Fruit fly (Drosophila melanogaster): ENCODE data around the gene CG43739.

Gene CG43739

DNA sequence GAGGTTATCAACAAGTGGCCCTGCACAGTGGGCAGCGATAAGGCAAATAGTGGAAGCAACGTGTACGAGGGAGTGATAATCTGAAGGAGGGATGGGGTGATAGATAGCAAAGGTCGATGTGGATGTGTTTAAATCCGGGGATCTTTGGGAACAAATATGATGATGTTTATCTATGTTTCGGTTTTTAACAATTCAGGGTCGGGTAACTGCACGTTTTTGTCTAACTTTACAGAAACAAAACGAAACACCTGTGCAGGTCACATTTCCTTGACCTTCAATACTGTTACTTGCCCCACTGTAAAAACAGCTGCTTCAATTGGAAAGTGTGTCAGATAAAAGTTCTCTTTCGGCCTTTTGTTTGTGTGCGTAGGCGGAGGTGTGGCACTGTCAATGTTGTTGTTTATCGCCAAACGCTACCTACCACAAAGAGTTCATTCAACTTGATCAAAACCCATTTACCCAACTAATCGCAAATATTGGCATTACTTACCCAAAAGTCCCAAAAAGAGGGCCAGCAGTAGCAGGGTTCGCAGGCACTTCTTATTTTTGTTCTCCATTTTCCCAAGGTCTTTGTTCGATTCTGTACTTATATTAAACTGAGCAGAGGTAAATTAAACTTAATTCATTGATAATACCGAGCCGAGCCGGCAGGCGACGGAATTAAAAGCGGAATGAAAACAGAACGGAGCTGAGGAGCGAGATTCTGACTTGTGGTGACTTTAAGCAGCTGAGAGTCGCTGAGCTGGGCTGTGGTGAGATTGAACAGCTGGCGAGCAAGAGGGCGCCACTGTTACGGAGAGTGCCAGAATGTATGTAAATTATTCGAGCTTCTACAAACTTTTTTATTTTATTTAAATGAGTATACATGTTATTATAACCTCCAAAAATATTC is 3.7 kb upstream of the CG43739 start, which contains the start of gene Mtp (continued):
- peak; percentile 58 for TF ChIP-seq CG8089 (GFP tag; optimal IDR thresholded peaks at IDR 0.05)
- no peak for TF ChIP-seq Sin3A (optimal IDR thresholded peaks at IDR 0.05)
- peak; percentile 77 for TF ChIP-seq CG8388 (GFP tag; optimal IDR thresholded peaks at IDR 0.05)
- no peak for TF ChIP-seq CG3838 (GFP tag; optimal IDR thresholded peaks at IDR 0.05)
- TF ChIP-seq rib (GFP tag; IDR thresholded peaks at IDR 0.05), result no peak
- TF ChIP-seq Atf3 (GFP tag; optimal IDR thresholded peaks at IDR 0.05), result peak; percentile 24
- TF ChIP-seq Atf6 (GFP tag; IDR thresholded peaks at IDR 0.05), result peak; percentile 57
- TF ChIP-seq pfk (GFP tag; optimal IDR thresholded peaks at IDR 0.05), result no peak
- TF ChIP-seq chm (GFP tag; IDR thresholded peaks at IDR 0.05), result peak; percentile 68
- TF ChIP-seq jigr1 (GFP tag; IDR thresholded peaks at IDR 0.05), result 0 out of 3 replicates have a peak, but pooled peaks have one; percentile 18
- peak; percentile 23 for TF ChIP-seq lbe (GFP tag; optimal IDR thresholded peaks at IDR 0.05)
- TF ChIP-seq CG12391 (tag; optimal IDR thresholded peaks at IDR 0.05), result peak; percentile 76
- TF ChIP-seq sisA (GFP tag; IDR thresholded peaks at IDR 0.05), result peak; percentile 67
- no peak for TF ChIP-seq CG31365 (tag; optimal IDR thresholded peaks at IDR 0.05)
- peak; percentile 44 for TF ChIP-seq CG6813 (GFP tag; optimal IDR thresholded peaks at IDR 0.05)
- TF ChIP-seq esg (GFP tag; conservative IDR thresholded peaks at IDR 0.05), result peak; percentile 69
- peak; percentile 65 for TF ChIP-seq CG34376 (GFP tag; optimal IDR thresholded peaks at IDR 0.05)
- peak; percentile 96 for TF ChIP-seq CTCF (GFP tag; optimal IDR thresholded peaks at IDR 0.05)
- TF ChIP-seq YL-1 (GFP tag; optimal IDR thresholded peaks at IDR 0.05), result peak; percentile 56
- TF ChIP-seq CG9437 (GFP tag; optimal IDR thresholded peaks at IDR 0.05), result peak; percentile 58
- peak; percentile 53 for TF ChIP-seq CG5245 (GFP tag; optimal IDR thresholded peaks at IDR 0.05)
- TF ChIP-seq Bgb (GFP tag; IDR thresholded peaks at IDR 0.05; ENCODE audit: partially characterized antibody), result no peak
- TF ChIP-seq gsb-n (tag; optimal IDR thresholded peaks at IDR 0.05), result peak; percentile 67
- peak; percentile 79 for TF ChIP-seq CG12104 (GFP tag; optimal IDR thresholded peaks at IDR 0.05)
- TF ChIP-seq tap (tag; optimal IDR thresholded peaks at IDR 0.05), result peak; percentile 52
- peak; percentile 37 for TF ChIP-seq CG2116 (GFP tag; optimal IDR thresholded peaks at IDR 0.05)
- peak; percentile 81 for TF ChIP-seq CG10979 (tag; optimal IDR thresholded peaks at IDR 0.05)
- TF ChIP-seq CG17829 (tag; optimal IDR thresholded peaks at IDR 0.05), result peak; percentile 67
- TF ChIP-seq Meics (GFP tag; optimal IDR thresholded peaks at IDR 0.05), result peak; percentile 48
- no peak for TF ChIP-seq Dbx (GFP tag; IDR thresholded peaks at IDR 0.05)
- TF ChIP-seq tgo (GFP tag; IDR thresholded peaks at IDR 0.05), result peak; percentile 73
- peak; percentile 16 for TF ChIP-seq CG33213 (GFP tag; optimal IDR thresholded peaks at IDR 0.05)
- TF ChIP-seq fd102C (GFP tag; optimal IDR thresholded peaks at IDR 0.05), result no peak
- peak; percentile 61 for TF ChIP-seq Dip3 (GFP tag; optimal IDR thresholded peaks at IDR 0.05)
- TF ChIP-seq Scr (GFP tag; IDR thresholded peaks at IDR 0.05; ENCODE audit: partially characterized antibody), result no peak
- no peak for TF ChIP-seq run (tag; optimal IDR thresholded peaks at IDR 0.05)
- 0 out of 2 replicates have a peak, but pooled peaks have one; percentile 23 for TF ChIP-seq CG4360 (GFP tag; IDR thresholded peaks at IDR 0.05)
- TF ChIP-seq CG10959 (GFP tag; IDR thresholded peaks at IDR 0.05), result no peak
- TF ChIP-seq CG7928 (GFP tag; optimal IDR thresholded peaks at IDR 0.05), result no peak
- peak; percentile 77 for TF ChIP-seq CG4820 (GFP tag; optimal IDR thresholded peaks at IDR 0.05)
- peak; percentile 88 for TF ChIP-seq shn (GFP tag; optimal IDR thresholded peaks at IDR 0.05)
- TF ChIP-seq hbn (GFP tag; IDR thresholded peaks at IDR 0.05; ENCODE audit: partially characterized antibody), result no peak
- no peak for TF ChIP-seq pan (optimal IDR thresholded peaks at IDR 0.05)
- peak in 1 of 2 experiments; percentile 61 for TF ChIP-seq pan (GFP tag; optimal IDR thresholded peaks at IDR 0.05 in 1 of 2, IDR thresholded peaks at IDR 0.05 in 1 of 2)
- peak; percentile 80 for TF ChIP-seq NC2β (GFP tag; optimal IDR thresholded peaks at IDR 0.05)
- peak; percentile 73; the same call in 2 of the 3 replicates for TF ChIP-seq so (GFP tag; IDR thresholded peaks at IDR 0.05)
- TF ChIP-seq CG15479 (GFP tag; optimal IDR thresholded peaks at IDR 0.05), result peak; percentile 33
- no peak for TF ChIP-seq Deaf1 (tag; optimal IDR thresholded peaks at IDR 0.05)
- TF ChIP-seq CG18011 (GFP tag; optimal IDR thresholded peaks at IDR 0.05), result peak; percentile 24
- peak; percentile 84 for TF ChIP-seq gem (tag; optimal IDR thresholded peaks at IDR 0.05)
